Fruit fly (Drosophila melanogaster) whole organism, embryonic: ENCODE data around the gene anchor.

Source experiments
- CG10147 ChIP-seq: fragments of 200-800 bp; sonication (Bioruptor generic); optimal IDR thresholded peaks from 2 replicates; lab custom pipeline; 2019; ENCODE audit warnings: missing biosample characterization, mild to moderate bottlenecking, missing genetic modification characterization, moderate library complexity
- CG1024 ChIP-seq: fragments of 200-800 bp; sonication (Bioruptor generic); IDR thresholded peaks from 2 replicates; pipeline ENCODE4 v1.3.6; 2022; ENCODE audit warnings: missing biosample characterization, missing genetic modification characterization
- CG10267 ChIP-seq: fragments of 200-800 bp; sonication (Bioruptor generic); optimal IDR thresholded peaks from 2 replicates; lab custom pipeline; 2018; ENCODE audit warnings: missing biosample characterization, mild to moderate bottlenecking, missing genetic modification characterization, moderate library complexity
- CG10321 ChIP-seq: fragments of 200-800 bp; sonication (Bioruptor generic); IDR thresholded peaks from 2 replicates; pipeline ENCODE4 v1.3.6; 2022; ENCODE audit warnings: missing biosample characterization, missing genetic modification characterization
- CG10462 ChIP-seq: fragments of 200-800 bp; sonication (Bioruptor generic); optimal IDR thresholded peaks from 2 replicates; lab custom pipeline; 2016; ENCODE audit warnings: missing biosample characterization, missing genetic modification characterization
- CG10979 ChIP-seq: fragments of 200-800 bp; sonication (Bioruptor generic); optimal IDR thresholded peaks from 2 replicates; lab custom pipeline; 2018; ENCODE audit warnings: missing biosample characterization, mild to moderate bottlenecking, missing genetic modification characterization, moderate library complexity
- CG11398 ChIP-seq: fragments of 200-800 bp; sonication (Bioruptor generic); optimal IDR thresholded peaks from 2 replicates; lab custom pipeline; 2016; ENCODE audit warnings: missing biosample characterization, missing genetic modification characterization
- CG12104 ChIP-seq: fragments of 200-800 bp; sonication (Bioruptor generic); optimal IDR thresholded peaks from 3 replicates; lab custom pipeline; 2016; ENCODE audit warnings: missing biosample characterization, missing genetic modification characterization
- CG12942 ChIP-seq: fragments of 200-800 bp; sonication (Bioruptor generic); optimal IDR thresholded peaks from 3 replicates; lab custom pipeline; 2016; ENCODE audit warnings: missing biosample characterization, missing genetic modification characterization
- CG15514 ChIP-seq: fragments of 200-800 bp; sonication (Bioruptor generic); optimal IDR thresholded peaks from 3 replicates; lab custom pipeline; 2017; ENCODE audit warnings: missing biosample characterization, missing genetic modification characterization, mild to moderate bottlenecking, moderate library complexity, missing genetic modification reagents
- CG15696 ChIP-seq: fragments of 200-800 bp; sonication (Bioruptor generic); optimal IDR thresholded peaks from 2 replicates; lab custom pipeline; 2019; ENCODE audit warnings: missing biosample characterization, mild to moderate bottlenecking, missing genetic modification characterization, moderate library complexity
- CG1603 ChIP-seq: fragments of 200-800 bp; sonication (Bioruptor generic); optimal IDR thresholded peaks from 2 replicates; lab custom pipeline; 2019; ENCODE audit warnings: missing biosample characterization, mild to moderate bottlenecking, missing genetic modification characterization, moderate library complexity
- CG16815 ChIP-seq: fragments of 200-800 bp; sonication (Bioruptor generic); optimal IDR thresholded peaks from 3 replicates; lab custom pipeline; 2017; ENCODE audit warnings: missing biosample characterization, mild to moderate bottlenecking, missing genetic modification characterization
- CG2199 ChIP-seq: fragments of 200-800 bp; sonication (Bioruptor generic); IDR thresholded peaks from 3 replicates; pipeline ENCODE4 v1.3.6; 2022; ENCODE audit warnings: missing biosample characterization, missing genetic modification characterization
- CG33557 ChIP-seq: fragments of 200-800 bp; sonication (Bioruptor generic); optimal IDR thresholded peaks from 2 replicates; lab custom pipeline; 2019; ENCODE audit warnings: missing biosample characterization, mild to moderate bottlenecking, missing genetic modification characterization, moderate library complexity
- CG4328 ChIP-seq: fragments of 200-800 bp; sonication (Bioruptor generic); optimal IDR thresholded peaks from 3 replicates; lab custom pipeline; 2017; ENCODE audit warnings: missing biosample characterization, missing genetic modification reagents, missing genetic modification characterization
- CG4617 ChIP-seq: fragments of 200-800 bp; sonication (Bioruptor generic); optimal IDR thresholded peaks from 3 replicates; lab custom pipeline; 2016; ENCODE audit warnings: missing biosample characterization, missing genetic modification characterization, borderline replicate concordance
- CG6689 ChIP-seq: fragments of 200-800 bp; sonication (Bioruptor generic); IDR thresholded peaks from 2 replicates; pipeline ENCODE4 v1.3.6; 2022; ENCODE audit warnings: missing biosample characterization, missing genetic modification characterization
- CG9437 ChIP-seq: fragments of 200-800 bp; sonication (Bioruptor generic); optimal IDR thresholded peaks from 2 replicates; lab custom pipeline; 2018; ENCODE audit warnings: missing biosample characterization, mild to moderate bottlenecking, missing genetic modification characterization
- CHES-1-like ChIP-seq: fragments of 200-800 bp; sonication (Bioruptor generic); optimal IDR thresholded peaks from 2 replicates; lab custom pipeline; 2016; ENCODE audit warnings: missing biosample characterization, missing genetic modification characterization
- Dfd ChIP-seq, 2 experiments: fragments of >200 bp; optimal IDR thresholded peaks; 2 replicates each; lab custom pipeline; 2017; ENCODE audit warnings: missing biosample characterization in 2 of 2, missing genetic modification characterization in 2 of 2
- Doc3 ChIP-seq: fragments of 200-800 bp; sonication (Bioruptor generic); IDR thresholded peaks from 3 replicates; pipeline ENCODE4 v1.3.6; 2022; ENCODE audit warnings: missing biosample characterization, missing genetic modification characterization; ENCODE audit not compliant: partially characterized antibody
- Dp ChIP-seq: fragments of 200-800 bp; sonication (Bioruptor generic); optimal IDR thresholded peaks from 2 replicates; lab custom pipeline; 2018; ENCODE audit warnings: missing biosample characterization, mild to moderate bottlenecking, missing genetic modification characterization, moderate library complexity
- E2f2 ChIP-seq: fragments of 200-800 bp; sonication (Bioruptor generic); IDR thresholded peaks from 2 replicates; pipeline ENCODE4 v1.3.6; 2022; ENCODE audit warnings: missing biosample characterization, missing genetic modification characterization
- HLH54F ChIP-seq: fragments of 200-800 bp; sonication (Bioruptor generic); optimal IDR thresholded peaks from 3 replicates; lab custom pipeline; 2016; ENCODE audit warnings: missing biosample characterization, missing genetic modification characterization
- HmgD ChIP-seq: fragments of 200-800 bp; sonication (Bioruptor generic); optimal IDR thresholded peaks from 3 replicates; lab custom pipeline; 2016; ENCODE audit warnings: missing biosample characterization, missing genetic modification characterization
- Hmx ChIP-seq: fragments of 200-800 bp; sonication (Bioruptor generic); optimal IDR thresholded peaks from 2 replicates; lab custom pipeline; 2016; ENCODE audit warnings: missing biosample characterization, missing genetic modification characterization
- Max ChIP-seq: fragments of 200-800 bp; sonication (Bioruptor generic); optimal IDR thresholded peaks from 2 replicates; lab custom pipeline; 2016; ENCODE audit warnings: missing biosample characterization, mild to moderate bottlenecking, missing genetic modification characterization
- NFAT ChIP-seq: fragments of 200-800 bp; sonication (Bioruptor generic); IDR thresholded peaks from 2 replicates; pipeline ENCODE4 v1.3.6; 2022; ENCODE audit warnings: missing biosample characterization, missing genetic modification characterization
- Ptx1 ChIP-seq: fragments of 200-800 bp; sonication (Bioruptor generic); IDR thresholded peaks from 2 replicates; pipeline ENCODE4 v1.3.6; 2022; ENCODE audit warnings: missing biosample characterization, missing genetic modification characterization
- Spps ChIP-seq: fragments of 200-800 bp; sonication (Bioruptor generic); optimal IDR thresholded peaks from 2 replicates; lab custom pipeline; 2018; ENCODE audit warnings: missing biosample characterization, mild to moderate bottlenecking, missing genetic modification characterization
- Sry-δ ChIP-seq: fragments of 200-800 bp; sonication (Bioruptor generic); optimal IDR thresholded peaks from 2 replicates; lab custom pipeline; 2016; ENCODE audit warnings: missing biosample characterization, missing genetic modification characterization
- ac ChIP-seq: fragments of 200-800 bp; sonication (Bioruptor generic); optimal IDR thresholded peaks from 3 replicates; lab custom pipeline; 2017; ENCODE audit warnings: missing biosample characterization, mild to moderate bottlenecking, missing genetic modification characterization
- al ChIP-seq: fragments of 200-800 bp; sonication (Bioruptor generic); IDR thresholded peaks from 2 replicates; pipeline ENCODE4 v1.3.6; 2022; ENCODE audit warnings: missing biosample characterization, missing genetic modification characterization
- corto ChIP-seq: fragments of 200-800 bp; sonication (Bioruptor generic); optimal IDR thresholded peaks from 2 replicates; lab custom pipeline; 2016; ENCODE audit warnings: missing biosample characterization, mild to moderate bottlenecking, missing genetic modification characterization, moderate library complexity
- dimm ChIP-seq: fragments of 200-800 bp; sonication (Bioruptor generic); IDR thresholded peaks from 2 replicates; pipeline ENCODE4 v1.3.6; 2022; ENCODE audit warnings: missing biosample characterization, missing genetic modification characterization
- ham ChIP-seq: fragments of 200-800 bp; sonication (Bioruptor generic); IDR thresholded peaks from 2 replicates; pipeline ENCODE4 v1.3.6; 2022; ENCODE audit warnings: missing biosample characterization, missing genetic modification characterization
- jumu ChIP-seq: fragments of 200-800 bp; sonication (Bioruptor generic); optimal IDR thresholded peaks from 3 replicates; lab custom pipeline; 2016; ENCODE audit warnings: missing biosample characterization, missing genetic modification characterization
- kah ChIP-seq: fragments of 200-800 bp; sonication (Bioruptor generic); optimal IDR thresholded peaks from 2 replicates; lab custom pipeline; 2018; ENCODE audit warnings: missing biosample characterization, mild to moderate bottlenecking, missing genetic modification characterization
- kay ChIP-seq: fragments of 200-800 bp; sonication (Bioruptor generic); optimal IDR thresholded peaks from 2 replicates; lab custom pipeline; 2016; ENCODE audit warnings: missing biosample characterization, missing genetic modification characterization
- ken ChIP-seq: fragments of 200-800 bp; sonication (Bioruptor generic); IDR thresholded peaks from 3 replicates; pipeline ENCODE4 v1.3.6; 2022; ENCODE audit warnings: missing biosample characterization, missing genetic modification characterization
- nmo ChIP-seq: fragments of 200-800 bp; sonication (Bioruptor generic); optimal IDR thresholded peaks from 2 replicates; lab custom pipeline; 2018; ENCODE audit warnings: missing biosample characterization, mild to moderate bottlenecking, missing genetic modification characterization, moderate library complexity
- p53 ChIP-seq: fragments of 200-800 bp; sonication (Bioruptor generic); optimal IDR thresholded peaks from 2 replicates; lab custom pipeline; 2016; ENCODE audit warnings: missing biosample characterization, missing genetic modification characterization
- pfk ChIP-seq: fragments of 200-800 bp; sonication (Bioruptor generic); optimal IDR thresholded peaks from 2 replicates; lab custom pipeline; 2018; ENCODE audit warnings: missing biosample characterization, mild to moderate bottlenecking, missing genetic modification characterization, moderate library complexity
- rib ChIP-seq: fragments of 200-800 bp; sonication (Bioruptor generic); IDR thresholded peaks from 2 replicates; pipeline ENCODE4 v1.3.6; 2022; ENCODE audit warnings: missing biosample characterization, missing genetic modification characterization
- schlank ChIP-seq: fragments of 200-800 bp; sonication (Bioruptor generic); optimal IDR thresholded peaks from 2 replicates; lab custom pipeline; 2018; ENCODE audit warnings: missing biosample characterization, mild to moderate bottlenecking, missing genetic modification characterization
- shn ChIP-seq: fragments of 200-800 bp; sonication (Bioruptor generic); optimal IDR thresholded peaks from 3 replicates; lab custom pipeline; 2016; ENCODE audit warnings: missing biosample characterization, missing genetic modification characterization
- sima ChIP-seq: fragments of 200-800 bp; sonication (Bioruptor generic); optimal IDR thresholded peaks from 2 replicates; lab custom pipeline; 2016; ENCODE audit warnings: missing biosample characterization, missing genetic modification characterization
- tll ChIP-seq, 2 experiments: fragments of 200-800 bp in 1 of 2; fragments of >200 bp in 1 of 2; sonication (Bioruptor generic) in 1 of 2; optimal IDR thresholded peaks; 2 replicates each; lab custom pipeline; 2017 to 2019; ENCODE audit warnings: missing biosample characterization in 2 of 2, missing genetic modification characterization in 2 of 2, mild to moderate bottlenecking in 1 of 2, moderate library complexity in 1 of 2
- toy ChIP-seq: fragments of 200-800 bp; sonication (Bioruptor generic); IDR thresholded peaks from 2 replicates; pipeline ENCODE4 v1.3.6; 2022; ENCODE audit warnings: missing biosample characterization, missing genetic modification characterization
- trem ChIP-seq: fragments of 200-800 bp; optimal IDR thresholded peaks from 3 replicates; lab custom pipeline; 2019; ENCODE audit warnings: missing biosample characterization, mild to moderate bottlenecking, missing genetic modification characterization, moderate library complexity
- ttk ChIP-seq: fragments of 200-800 bp; sonication (Bioruptor generic); IDR thresholded peaks from 2 replicates; pipeline ENCODE4 v2.1.2; 2022; ENCODE audit warnings: missing biosample characterization, missing genetic modification characterization

Gene anchor

dm6 chr3L:17596897-17597296, 24.7 kb upstream of the anchor start (continued):
- TF ChIP-seq CG12942 (GFP tag; lab: Kevin White, UChicago) (no peak), ham (GFP tag; lab: Robert Waterston, UW) (no peak), sima (GFP tag; lab: Kevin White, UChicago) (no peak), CG10979 (tag; lab: Kevin White, UChicago) (peak; percentile 4), ttk (GFP tag; lab: Robert Waterston, UW) (no peak), CG2199 (GFP tag; lab: Robert Waterston, UW) (no peak), CG15696 (peak; percentile 31), CG16815 (GFP tag; lab: Kevin White, UChicago) (no peak), rib (no peak), CG1024 (no peak), CHES-1-like (GFP tag; lab: Kevin White, UChicago) (no peak), jumu (no peak), Hmx (GFP tag; lab: Kevin White, UChicago) (no peak), CG9437 (GFP tag; lab: Kevin White, UChicago) (no peak), Doc3 (GFP tag; lab: Robert Waterston, UW) (no peak), CG1603 (peak; percentile 56), p53 (GFP tag; lab: Kevin White, UChicago) (no peak), kay (GFP tag; lab: Kevin White, UChicago) (no peak), schlank (tag; lab: Kevin White, UChicago) (no peak), CG33557 (GFP tag; lab: Kevin White, UChicago) (no peak), CG4328 (GFP tag; lab: Kevin White, UChicago) (no peak), CG10321 (GFP tag; lab: Robert Waterston, UW) (no peak), E2f2 (GFP tag; lab: Robert Waterston, UW) (peak; percentile 98), CG6689 (no peak), Sry-δ (peak; percentile 26), kah (GFP tag; lab: Kevin White, UChicago) (no peak), CG15514 (GFP tag; lab: Kevin White, UChicago) (peak; percentile 50), Max (GFP tag; lab: Kevin White, UChicago) (no peak), shn (GFP tag; lab: Kevin White, UChicago) (no peak), ac (GFP tag; lab: Kevin White, UChicago) (no peak), CG12104 (no peak), CG10267 (peak; percentile 55), Dp (GFP tag; lab: Kevin White, UChicago) (peak; percentile 99), HmgD (peak; percentile 60), corto (GFP tag; lab: Kevin White, UChicago) (no peak), dimm (GFP tag; lab: Robert Waterston, UW) (no peak), Ptx1 (GFP tag; lab: Robert Waterston, UW) (no peak), CG10462 (GFP tag; lab: Kevin White, UChicago) (no peak), ken (GFP tag; lab: Robert Waterston, UW) (peak; percentile 7; the same call in 1 of the 3 replicates), CG11398 (GFP tag; lab: Kevin White, UChicago) (no peak), CG10147 (GFP tag; lab: Kevin White, UChicago) (peak; percentile 56), al (GFP tag; lab: Robert Waterston, UW) (no peak), toy (GFP tag; lab: Robert Waterston, UW) (no peak), tll (GFP tag; optimal IDR thresholded peaks at IDR 0.05; lab: Kevin White, UChicago) (no peak), trem (tag; lab: Kevin White, UChicago) (peak; percentile 82), pfk (GFP tag; lab: Kevin White, UChicago) (no peak), nmo (GFP tag; lab: Kevin White, UChicago) (peak; percentile 27), Spps (tag; lab: Kevin White, UChicago) (no peak), HLH54F (GFP tag; lab: Kevin White, UChicago) (no peak), Dfd (GFP tag; optimal IDR thresholded peaks at IDR 0.05; lab: Kevin White, UChicago) (no peak), CG4617 (GFP tag; lab: Kevin White, UChicago) (no peak), NFAT (no peak)
